Fruit fly (Drosophila melanogaster) whole organism: Measurements from ENCODE around the gene Msp300.

Experiments used
- CG8478 ChIP-seq: fragments of >200 bp; optimal IDR thresholded peaks from 2 replicates; lab custom pipeline; 2018; ENCODE audit warnings: inconsistent platforms
- Dll ChIP-seq: fragments of >200 bp; optimal IDR thresholded peaks from 2 replicates; lab custom pipeline; 2017
- EcR ChIP-seq, 2 experiments: fragments of >200 bp; optimal IDR thresholded peaks; 2 replicates each; lab custom pipeline; 2017; ENCODE audit warnings: missing biosample characterization in 2 of 2, missing genetic modification characterization in 2 of 2, missing genetic modification reagents in 2 of 2
- pan ChIP-seq: fragments of >200 bp; optimal IDR thresholded peaks from 2 replicates; lab custom pipeline; 2017
- psq ChIP-seq: fragments of >200 bp; optimal IDR thresholded peaks from 2 replicates; lab custom pipeline; 2017
- usp ChIP-seq: fragments of >200 bp; optimal IDR thresholded peaks from 2 replicates; lab custom pipeline; 2017; ENCODE audit warnings: missing biosample characterization, missing genetic modification characterization, mixed read lengths

Msp300 gene

dm6 chr2L:5100577-5100976 is at the start of gene Msp300:
Gene Msp300, plus strand, starts transcription at chr2L:5100877.
- TF ChIP-seq usp (GFP tag; lab: Kevin White, UChicago) = no peak
- TF ChIP-seq EcR (GFP tag; optimal IDR thresholded peaks at IDR 0.05; lab: Kevin White, UChicago) = no peak
- no peak for TF ChIP-seq psq (lab: Kevin White, UChicago)
- no peak for TF ChIP-seq Dll (lab: Kevin White, UChicago)
- no peak for TF ChIP-seq pan (lab: Kevin White, UChicago)
- no peak for TF ChIP-seq CG8478 (lab: Kevin White, UChicago)

- TF ChIP-seq Dll (lab: Kevin White, UChicago) (no peak), CG8478 (lab: Kevin White, UChicago) (no peak), pan (lab: Kevin White, UChicago) (no peak), psq (lab: Kevin White, UChicago) (no peak), EcR (GFP tag; optimal IDR thresholded peaks at IDR 0.05; lab: Kevin White, UChicago) (no peak), usp (GFP tag; lab: Kevin White, UChicago) (no peak)
These were observed 48.2 kb upstream of the Msp300 start, which contains the start of gene senju for dm6 chr2L:5052367-5052914. Gene senju, plus strand, starts transcription at chr2L:5052843.

dm6 chr2L:5052994-5053393 is 47.7 kb upstream of the Msp300 start, which contains the start of gene eIF3h:
Gene eIF3h, minus strand, starts transcription at chr2L:5053094.
- no peak for TF ChIP-seq pan (lab: Kevin White, UChicago)
- no peak for TF ChIP-seq usp (GFP tag; lab: Kevin White, UChicago)
- no peak for TF ChIP-seq EcR (GFP tag; optimal IDR thresholded peaks at IDR 0.05; lab: Kevin White, UChicago)
- no peak for TF ChIP-seq psq (lab: Kevin White, UChicago)
- TF ChIP-seq Dll (lab: Kevin White, UChicago) = no peak
- no peak for TF ChIP-seq CG8478 (lab: Kevin White, UChicago)

- TF ChIP-seq pan (lab: Kevin White, UChicago) (no peak), Dll (lab: Kevin White, UChicago) (no peak), usp (GFP tag; lab: Kevin White, UChicago) (no peak), CG8478 (lab: Kevin White, UChicago) (no peak), EcR (GFP tag; optimal IDR thresholded peaks at IDR 0.05; lab: Kevin White, UChicago) (no peak), psq (lab: Kevin White, UChicago) (no peak)
These were observed 45.7 kb upstream of the Msp300 start, which contains the start of the genes CG14036 and His3.3A for dm6 chr2L:5054953-5055352. Gene CG14036, minus strand, starts transcription at chr2L:5055016. Gene His3.3A, plus strand, starts transcription at chr2L:5055058.

- TF ChIP-seq psq (lab: Kevin White, UChicago) (no peak), Dll (lab: Kevin White, UChicago) (no peak), usp (GFP tag; lab: Kevin White, UChicago) (no peak), pan (lab: Kevin White, UChicago) (no peak), CG8478 (lab: Kevin White, UChicago) (no peak), EcR (GFP tag; optimal IDR thresholded peaks at IDR 0.05; lab: Kevin White, UChicago) (no peak)
These were observed 45.1 kb upstream of the Msp300 start for dm6 chr2L:5055528-5055927.

dm6 chr2L:5058094-5058493 is 42.6 kb upstream of the Msp300 start, which contains the start of gene Nepl3:
Gene Nepl3, minus strand, starts transcription at chr2L:5058248.
- no peak for TF ChIP-seq pan (lab: Kevin White, UChicago)
- no peak for TF ChIP-seq psq (lab: Kevin White, UChicago)
- TF ChIP-seq Dll (lab: Kevin White, UChicago) = no peak
- TF ChIP-seq usp (GFP tag; lab: Kevin White, UChicago) = no peak
- TF ChIP-seq EcR (GFP tag; optimal IDR thresholded peaks at IDR 0.05; lab: Kevin White, UChicago) = no peak
- no peak for TF ChIP-seq CG8478 (lab: Kevin White, UChicago)

dm6 chr2L:5059645-5060254 is 40.9 kb upstream of the Msp300 start, which contains the start of gene Rpn11:
Gene Rpn11, minus strand, starts transcription at chr2L:5059790.
- TF ChIP-seq pan (lab: Kevin White, UChicago) = no peak
- no peak for TF ChIP-seq CG8478 (lab: Kevin White, UChicago)
- TF ChIP-seq psq (lab: Kevin White, UChicago) = no peak
- TF ChIP-seq Dll (lab: Kevin White, UChicago) = no peak
- no peak for TF ChIP-seq EcR (GFP tag; optimal IDR thresholded peaks at IDR 0.05; lab: Kevin White, UChicago)
- TF ChIP-seq usp (GFP tag; lab: Kevin White, UChicago) = no peak

- TF ChIP-seq EcR (GFP tag; optimal IDR thresholded peaks at IDR 0.05; lab: Kevin White, UChicago) = no peak
These were observed 40.2 kb upstream of the Msp300 start, which contains the start of gene qtc for dm6 chr2L:5060515-5060914. Gene qtc, plus strand, starts transcription at chr2L:5060815.

dm6 chr2L:5060952-5061478 is 39.7 kb upstream of the Msp300 start:
- TF ChIP-seq CG8478 (lab: Kevin White, UChicago) (no peak), pan (lab: Kevin White, UChicago) (no peak), EcR (GFP tag; optimal IDR thresholded peaks at IDR 0.05; lab: Kevin White, UChicago) (no peak), usp (GFP tag; lab: Kevin White, UChicago) (no peak), psq (lab: Kevin White, UChicago) (no peak), Dll (lab: Kevin White, UChicago) (no peak)

- no peak for TF ChIP-seq pan (lab: Kevin White, UChicago)
- TF ChIP-seq EcR (GFP tag; optimal IDR thresholded peaks at IDR 0.05; lab: Kevin White, UChicago) = no peak
- no peak for TF ChIP-seq Dll (lab: Kevin White, UChicago)
- TF ChIP-seq psq (lab: Kevin White, UChicago) = no peak
- TF ChIP-seq CG8478 (lab: Kevin White, UChicago) = no peak
- TF ChIP-seq usp (GFP tag; lab: Kevin White, UChicago) = no peak
These were observed 37.8 kb upstream of the Msp300 start for dm6 chr2L:5062799-5063404.

dm6 chr2L:5063936-5064335 is 36.7 kb upstream of the Msp300 start:
- TF ChIP-seq CG8478 (lab: Kevin White, UChicago) (no peak), psq (lab: Kevin White, UChicago) (no peak), Dll (lab: Kevin White, UChicago) (no peak), EcR (GFP tag; optimal IDR thresholded peaks at IDR 0.05; lab: Kevin White, UChicago) (no peak), usp (GFP tag; lab: Kevin White, UChicago) (no peak), pan (lab: Kevin White, UChicago) (no peak)
